Fruit fly (Drosophila melanogaster): ENCODE results near the gene CG7606.

The CG7606 gene

DNA sequence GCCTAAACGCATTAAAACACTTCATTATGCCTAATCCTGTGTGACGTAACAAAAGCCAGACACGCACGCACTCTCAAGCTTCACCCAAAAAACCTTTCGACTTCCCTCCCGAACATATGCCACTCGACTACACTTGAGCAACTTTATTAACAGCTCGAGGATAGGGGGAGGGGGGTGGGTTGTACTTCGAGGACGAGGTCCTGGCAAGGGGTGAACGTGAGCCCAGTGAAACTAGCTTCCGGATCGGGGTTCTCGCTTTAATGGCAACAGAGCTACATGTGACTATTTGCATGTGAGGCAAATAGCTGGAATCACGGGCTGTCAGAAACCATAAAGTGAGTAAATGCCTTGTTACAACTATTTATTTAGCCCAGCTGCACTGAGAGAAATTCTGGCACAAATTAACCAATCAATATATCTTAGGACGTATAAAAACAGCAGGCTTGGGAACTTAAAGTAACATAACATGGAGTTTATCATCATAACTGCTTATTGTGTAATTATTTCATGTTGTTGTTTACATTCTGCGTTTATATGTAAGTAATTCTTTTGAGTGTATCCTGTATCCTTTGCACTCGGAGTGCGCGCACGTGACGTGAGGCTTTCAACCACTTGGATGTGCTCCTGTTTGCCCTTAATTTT lies 45.4 kb upstream of the CG7606 start (continued):
- no peak for TF ChIP-seq kni (GFP tag; optimal IDR thresholded peaks at IDR 0.05)
- TF ChIP-seq HLHmδ (GFP tag; optimal IDR thresholded peaks at IDR 0.05) = no peak
- peak; percentile 63 for TF ChIP-seq NC2β (GFP tag; optimal IDR thresholded peaks at IDR 0.05)
- peak; percentile 67 for TF ChIP-seq zen (tag; optimal IDR thresholded peaks at IDR 0.05)
- TF ChIP-seq bigmax (GFP tag; optimal IDR thresholded peaks at IDR 0.05) = no peak
- TF ChIP-seq CG16813 (GFP tag; IDR thresholded peaks at IDR 0.05; ENCODE audit: partially characterized antibody) = no peak
- no peak for TF ChIP-seq MTF-1 (GFP tag; optimal IDR thresholded peaks at IDR 0.05; ENCODE audit: borderline replicate concordance)
- TF ChIP-seq Six4 (GFP tag; optimal IDR thresholded peaks at IDR 0.05) = peak; percentile 28
- TF ChIP-seq CG31365 (tag; optimal IDR thresholded peaks at IDR 0.05) = peak; percentile 5
- TF ChIP-seq CG9437 (GFP tag; optimal IDR thresholded peaks at IDR 0.05) = no peak
- TF ChIP-seq phol (tag; optimal IDR thresholded peaks at IDR 0.05) = peak; percentile 70
- peak; percentile 59 for TF ChIP-seq CG12219 (GFP tag; optimal IDR thresholded peaks at IDR 0.05)
- no peak for TF ChIP-seq nau (GFP tag; optimal IDR thresholded peaks at IDR 0.05)
- no peak for TF ChIP-seq CG13123 (GFP tag; optimal IDR thresholded peaks at IDR 0.05)
- no peak for TF ChIP-seq Tbp (GFP tag; optimal IDR thresholded peaks at IDR 0.05)
- no peak for TF ChIP-seq prd (optimal IDR thresholded peaks at IDR 0.05)
- TF ChIP-seq prd (GFP tag; IDR thresholded peaks at IDR 0.05) = peak; percentile 81
- no peak for TF ChIP-seq ham (GFP tag; IDR thresholded peaks at IDR 0.05)
- TF ChIP-seq tup (GFP tag; optimal IDR thresholded peaks at IDR 0.05) = no peak
- no peak for TF ChIP-seq pfk (GFP tag; optimal IDR thresholded peaks at IDR 0.05)
- no peak for TF ChIP-seq CG6765 (GFP tag; optimal IDR thresholded peaks at IDR 0.05)
- no peak for TF ChIP-seq kay (GFP tag; optimal IDR thresholded peaks at IDR 0.05)
- TF ChIP-seq jumu (GFP tag; optimal IDR thresholded peaks at IDR 0.05) = peak; percentile 7
- no peak for TF ChIP-seq gfzf (GFP tag; optimal IDR thresholded peaks at IDR 0.05)
- TF ChIP-seq CG10959 (GFP tag; IDR thresholded peaks at IDR 0.05) = peak; percentile 58
- TF ChIP-seq Max (GFP tag; optimal IDR thresholded peaks at IDR 0.05) = no peak
- no peak for TF ChIP-seq sug (tag; optimal IDR thresholded peaks at IDR 0.05)
- TF ChIP-seq ab (GFP tag; optimal IDR thresholded peaks at IDR 0.05) = no peak
- no peak for TF ChIP-seq ash1 (GFP tag; optimal IDR thresholded peaks at IDR 0.05)
- TF ChIP-seq rib (GFP tag; IDR thresholded peaks at IDR 0.05) = no peak
- no peak for TF ChIP-seq br (optimal IDR thresholded peaks at IDR 0.05)
- no peak for TF ChIP-seq Sin3A (optimal IDR thresholded peaks at IDR 0.05)
- TF ChIP-seq zfh2 (GFP tag; optimal IDR thresholded peaks at IDR 0.05) = no peak
- no peak for TF ChIP-seq Dfd (GFP tag; optimal IDR thresholded peaks at IDR 0.05)
- no peak for TF ChIP-seq vfl (GFP tag; optimal IDR thresholded peaks at IDR 0.05)
- TF ChIP-seq gce (GFP tag; IDR thresholded peaks at IDR 0.05) = no peak
- TF ChIP-seq cwo (GFP tag; optimal IDR thresholded peaks at IDR 0.05) = peak; percentile 12
- TF ChIP-seq Dad (GFP tag; optimal IDR thresholded peaks at IDR 0.05) = no peak
- no peak for TF ChIP-seq CG4328 (GFP tag; optimal IDR thresholded peaks at IDR 0.05)
- peak; percentile 50 for TF ChIP-seq CG4424 (GFP tag; optimal IDR thresholded peaks at IDR 0.05)
- TF ChIP-seq CG7372 (GFP tag; IDR thresholded peaks at IDR 0.05) = no peak
- no peak for TF ChIP-seq MBD-R2 (GFP tag; IDR thresholded peaks at IDR 0.05)
- peak; percentile 36 for TF ChIP-seq CG33213 (GFP tag; optimal IDR thresholded peaks at IDR 0.05)
- peak; percentile 49 for TF ChIP-seq Antp (GFP tag; optimal IDR thresholded peaks at IDR 0.05)
- no peak for TF ChIP-seq al (GFP tag; IDR thresholded peaks at IDR 0.05)
- TF ChIP-seq lbe (GFP tag; optimal IDR thresholded peaks at IDR 0.05) = no peak
- no peak for TF ChIP-seq bcd (GFP tag; optimal IDR thresholded peaks at IDR 0.05)
- no peak for TF ChIP-seq tna (GFP tag; IDR thresholded peaks at IDR 0.05; ENCODE audit: partially characterized antibody)
- no peak for TF ChIP-seq fd64A (GFP tag; optimal IDR thresholded peaks at IDR 0.05)
- TF ChIP-seq CG6854 (GFP tag; optimal IDR thresholded peaks at IDR 0.05) = no peak
- TF ChIP-seq Dip3 (GFP tag; optimal IDR thresholded peaks at IDR 0.05) = no peak
- TF ChIP-seq CG13624 (GFP tag; optimal IDR thresholded peaks at IDR 0.05) = peak; percentile 28
